Fruit fly (Drosophila melanogaster) whole organism, embryonic: ENCODE results near the gene CG43124.

ENCODE experiments used
- Bdp1 ChIP-seq: fragments of 200-800 bp; sonication (Bioruptor generic); optimal IDR thresholded peaks from 3 replicates; lab custom pipeline; 2016; ENCODE audit warnings: missing biosample characterization, missing genetic modification characterization
- CG10147 ChIP-seq: fragments of 200-800 bp; sonication (Bioruptor generic); optimal IDR thresholded peaks from 2 replicates; lab custom pipeline; 2019; ENCODE audit warnings: missing biosample characterization, mild to moderate bottlenecking, missing genetic modification characterization, moderate library complexity
- CG10654 ChIP-seq: fragments of 200-800 bp; sonication (Bioruptor generic); optimal IDR thresholded peaks from 2 replicates; lab custom pipeline; 2016; ENCODE audit warnings: missing biosample characterization, missing genetic modification characterization
- CG15269 ChIP-seq: fragments of 200-800 bp; sonication (Bioruptor generic); optimal IDR thresholded peaks from 2 replicates; lab custom pipeline; 2018; ENCODE audit warnings: missing biosample characterization, mild to moderate bottlenecking, missing genetic modification characterization, moderate library complexity
- CG1603 ChIP-seq: fragments of 200-800 bp; sonication (Bioruptor generic); optimal IDR thresholded peaks from 2 replicates; lab custom pipeline; 2019; ENCODE audit warnings: missing biosample characterization, mild to moderate bottlenecking, missing genetic modification characterization, moderate library complexity
- CG1792 ChIP-seq: fragments of 200-800 bp; sonication (Bioruptor generic); optimal IDR thresholded peaks from 2 replicates; lab custom pipeline; 2016; ENCODE audit warnings: missing biosample characterization, missing genetic modification characterization
- CG18262 ChIP-seq: fragments of 200-800 bp; optimal IDR thresholded peaks from 3 replicates; lab custom pipeline; 2019; ENCODE audit warnings: missing biosample characterization, mild to moderate bottlenecking, missing genetic modification characterization, moderate library complexity
- CG2199 ChIP-seq: fragments of 200-800 bp; sonication (Bioruptor generic); IDR thresholded peaks from 3 replicates; pipeline ENCODE4 v1.3.6; 2022; ENCODE audit warnings: missing biosample characterization, missing genetic modification characterization
- CG3163 ChIP-seq: fragments of 200-800 bp; sonication (Bioruptor generic); optimal IDR thresholded peaks from 3 replicates; lab custom pipeline; 2016; ENCODE audit warnings: missing biosample characterization, missing genetic modification characterization
- CG32532 ChIP-seq: fragments of 200-800 bp; sonication (Bioruptor generic); IDR thresholded peaks from 2 replicates; pipeline ENCODE4 v1.3.6; 2022; ENCODE audit warnings: missing biosample characterization, missing genetic modification characterization
- CG3995 ChIP-seq: fragments of 200-800 bp; sonication (Bioruptor generic); optimal IDR thresholded peaks from 3 replicates; lab custom pipeline; 2016; ENCODE audit warnings: missing biosample characterization, missing genetic modification characterization
- CG6689 ChIP-seq: fragments of 200-800 bp; sonication (Bioruptor generic); IDR thresholded peaks from 2 replicates; pipeline ENCODE4 v1.3.6; 2022; ENCODE audit warnings: missing biosample characterization, missing genetic modification characterization
- CG7786 ChIP-seq: fragments of 200-800 bp; sonication (Bioruptor generic); optimal IDR thresholded peaks from 2 replicates; lab custom pipeline; 2016; ENCODE audit warnings: missing biosample characterization, missing genetic modification characterization
- CG8290 ChIP-seq, 3 experiments: fragments of 200-800 bp; sonication (Bioruptor generic); optimal IDR thresholded peaks; 2 replicates each; lab custom pipeline; 2016 to 2019; ENCODE audit warnings: missing biosample characterization in 3 of 3, missing genetic modification characterization in 3 of 3, mild to moderate bottlenecking in 2 of 3, moderate library complexity in 1 of 3
- CG9727 ChIP-seq: fragments of 200-800 bp; sonication (Bioruptor generic); optimal IDR thresholded peaks from 3 replicates; lab custom pipeline; 2017; ENCODE audit warnings: missing biosample characterization, mild to moderate bottlenecking, missing genetic modification characterization
- CHES-1-like ChIP-seq: fragments of 200-800 bp; sonication (Bioruptor generic); optimal IDR thresholded peaks from 2 replicates; lab custom pipeline; 2016; ENCODE audit warnings: missing biosample characterization, missing genetic modification characterization
- D ChIP-seq, 2 experiments: fragments of 200-800 bp in 1 of 2; fragments of >200 bp in 1 of 2; sonication (Bioruptor generic) in 1 of 2; optimal IDR thresholded peaks; 2 replicates in 1 of 2; 3 replicates in 1 of 2; lab custom pipeline; 2017; ENCODE audit warnings: mild to moderate bottlenecking in 1 of 2, missing biosample characterization in 1 of 2, missing genetic modification characterization in 1 of 2, missing genetic modification reagents in 1 of 2
- Dad ChIP-seq: fragments of 200-800 bp; sonication (Bioruptor generic); optimal IDR thresholded peaks from 3 replicates; lab custom pipeline; 2016; ENCODE audit warnings: missing biosample characterization, missing genetic modification characterization
- Dbx ChIP-seq: fragments of 200-800 bp; sonication (Bioruptor generic); IDR thresholded peaks from 3 replicates; pipeline ENCODE4 v1.3.6; 2022; ENCODE audit warnings: missing biosample characterization, missing genetic modification characterization
- Fer1 ChIP-seq: fragments of 200-800 bp; sonication (Bioruptor generic); optimal IDR thresholded peaks from 2 replicates; lab custom pipeline; 2017; ENCODE audit warnings: missing biosample characterization, mild to moderate bottlenecking, missing genetic modification characterization
- HHEX ChIP-seq: fragments of 200-800 bp; sonication (Bioruptor generic); optimal IDR thresholded peaks from 3 replicates; lab custom pipeline; 2017; ENCODE audit warnings: missing biosample characterization, mild to moderate bottlenecking, missing genetic modification characterization, missing genetic modification reagents
- HmgD ChIP-seq: fragments of 200-800 bp; sonication (Bioruptor generic); optimal IDR thresholded peaks from 3 replicates; lab custom pipeline; 2016; ENCODE audit warnings: missing biosample characterization, missing genetic modification characterization
- Mad ChIP-seq: fragments of 200-800 bp; sonication (Bioruptor generic); optimal IDR thresholded peaks from 2 replicates; lab custom pipeline; 2016; ENCODE audit warnings: missing biosample characterization, missing genetic modification characterization
- Meics ChIP-seq: fragments of 200-800 bp; sonication (Bioruptor generic); optimal IDR thresholded peaks from 2 replicates; lab custom pipeline; 2017; ENCODE audit warnings: missing biosample characterization, mild to moderate bottlenecking, missing genetic modification characterization
- Oli ChIP-seq: fragments of 200-800 bp; sonication (Bioruptor generic); optimal IDR thresholded peaks from 2 replicates; lab custom pipeline; 2018; ENCODE audit warnings: missing biosample characterization, mild to moderate bottlenecking, missing genetic modification characterization, moderate library complexity
- Sry-δ ChIP-seq: fragments of 200-800 bp; sonication (Bioruptor generic); optimal IDR thresholded peaks from 2 replicates; lab custom pipeline; 2016; ENCODE audit warnings: missing biosample characterization, missing genetic modification characterization
- YL-1 ChIP-seq: fragments of 200-800 bp; sonication (Bioruptor generic); optimal IDR thresholded peaks from 3 replicates; lab custom pipeline; 2017; ENCODE audit warnings: missing biosample characterization, mild to moderate bottlenecking, missing genetic modification characterization
- abd-A ChIP-seq: fragments of 200-800 bp; sonication (Bioruptor generic); optimal IDR thresholded peaks from 3 replicates; lab custom pipeline; 2019; ENCODE audit warnings: missing biosample characterization, mild to moderate bottlenecking, missing genetic modification characterization, moderate library complexity
- bbx ChIP-seq: fragments of 200-800 bp; sonication (Bioruptor generic); IDR thresholded peaks from 2 replicates; pipeline ENCODE4 v1.3.6; 2022; ENCODE audit warnings: missing biosample characterization, missing genetic modification characterization; ENCODE audit not compliant: partially characterized antibody
- ci ChIP-seq: fragments of 200-800 bp; sonication (Bioruptor generic); IDR thresholded peaks from 3 replicates; pipeline ENCODE4 v1.3.6; 2022; ENCODE audit warnings: missing biosample characterization, missing genetic modification characterization
- cwo ChIP-seq: fragments of 200-800 bp; sonication (Bioruptor generic); optimal IDR thresholded peaks from 3 replicates; lab custom pipeline; 2017; ENCODE audit warnings: missing biosample characterization, missing genetic modification characterization, mild to moderate bottlenecking, moderate library complexity, missing genetic modification reagents
- dimm ChIP-seq: fragments of 200-800 bp; sonication (Bioruptor generic); IDR thresholded peaks from 2 replicates; pipeline ENCODE4 v1.3.6; 2022; ENCODE audit warnings: missing biosample characterization, missing genetic modification characterization
- dmrt99B ChIP-seq: fragments of 200-800 bp; sonication (Bioruptor generic); optimal IDR thresholded peaks from 2 replicates; lab custom pipeline; 2018; ENCODE audit warnings: missing biosample characterization, mild to moderate bottlenecking, missing genetic modification characterization, moderate library complexity
- fu2 ChIP-seq: fragments of 200-800 bp; sonication (Bioruptor generic); optimal IDR thresholded peaks from 2 replicates; lab custom pipeline; 2016; ENCODE audit warnings: missing biosample characterization, missing genetic modification characterization
- gem ChIP-seq: fragments of 200-800 bp; sonication (Bioruptor generic); optimal IDR thresholded peaks from 2 replicates; lab custom pipeline; 2019; ENCODE audit warnings: missing biosample characterization, mild to moderate bottlenecking, missing genetic modification characterization, moderate library complexity
- lmd ChIP-seq: fragments of 200-800 bp; sonication (Bioruptor generic); IDR thresholded peaks from 2 replicates; pipeline ENCODE4 v1.3.6; 2022; ENCODE audit warnings: missing biosample characterization, missing genetic modification characterization
- org-1 ChIP-seq: fragments of 200-800 bp; sonication (Bioruptor generic); optimal IDR thresholded peaks from 2 replicates; lab custom pipeline; 2017; ENCODE audit warnings: missing biosample characterization, missing genetic modification characterization
- p53 ChIP-seq: fragments of 200-800 bp; sonication (Bioruptor generic); optimal IDR thresholded peaks from 2 replicates; lab custom pipeline; 2016; ENCODE audit warnings: missing biosample characterization, missing genetic modification characterization
- pan ChIP-seq, 4 experiments: fragments of >200 bp in 3 of 4; fragments of 200-800 bp in 1 of 4; sonication (Bioruptor generic) in 1 of 4; optimal IDR thresholded peaks in 3 of 4; IDR thresholded peaks in 1 of 4; 2 replicates each; pipeline versions ENCODE4 v1.3.6 to Lab custom; 2017 to 2022; ENCODE audit warnings: missing biosample characterization in 2 of 4, missing genetic modification characterization in 2 of 4, mixed read lengths in 1 of 4
- pita ChIP-seq: fragments of 200-800 bp; sonication (Bioruptor generic); optimal IDR thresholded peaks from 2 replicates; lab custom pipeline; 2017; ENCODE audit warnings: missing biosample characterization, mild to moderate bottlenecking, missing genetic modification characterization
- prd ChIP-seq, 3 experiments: fragments of >200 bp in 2 of 3; fragments of 200-800 bp in 1 of 3; sonication (Bioruptor generic) in 1 of 3; optimal IDR thresholded peaks in 2 of 3; IDR thresholded peaks in 1 of 3; 2 replicates in 2 of 3; 3 replicates in 1 of 3; pipeline versions ENCODE4 v1.3.6 to Lab custom; 2017 to 2022; ENCODE audit warnings: missing biosample characterization in 1 of 3, missing genetic modification characterization in 1 of 3
- repo ChIP-seq: fragments of 200-800 bp; sonication (Bioruptor generic); optimal IDR thresholded peaks from 2 replicates; lab custom pipeline; 2016; ENCODE audit warnings: missing biosample characterization, missing genetic modification characterization
- sens ChIP-seq: fragments of 200-800 bp; sonication (Bioruptor generic); peaks from one replicate; lab custom pipeline; 2016; ENCODE audit warnings: missing biosample characterization, missing genetic modification characterization
- sima ChIP-seq: fragments of 200-800 bp; sonication (Bioruptor generic); optimal IDR thresholded peaks from 2 replicates; lab custom pipeline; 2016; ENCODE audit warnings: missing biosample characterization, missing genetic modification characterization
- slbo ChIP-seq: fragments of 200-800 bp; sonication (Bioruptor generic); IDR thresholded peaks from 2 replicates; pipeline ENCODE4 v1.3.6; 2022; ENCODE audit warnings: missing biosample characterization, missing genetic modification characterization
- so ChIP-seq: fragments of 200-800 bp; sonication (Bioruptor generic); IDR thresholded peaks from 3 replicates; pipeline ENCODE4 v1.3.6; 2022; ENCODE audit warnings: missing biosample characterization, missing genetic modification characterization
- ssp ChIP-seq: fragments of 200-800 bp; sonication (Bioruptor generic); IDR thresholded peaks from 2 replicates; pipeline ENCODE4 v1.3.6; 2022; ENCODE audit warnings: missing biosample characterization, missing genetic modification characterization
- zen2 ChIP-seq: fragments of 200-800 bp; sonication (Bioruptor generic); IDR thresholded peaks from 3 replicates; pipeline ENCODE4 v1.3.6; 2022; ENCODE audit warnings: missing biosample characterization, missing genetic modification characterization; ENCODE audit not compliant: partially characterized antibody
- zf30C ChIP-seq: fragments of 200-800 bp; sonication (Bioruptor generic); optimal IDR thresholded peaks from 3 replicates; lab custom pipeline; 2018; ENCODE audit warnings: missing biosample characterization, mild to moderate bottlenecking, missing genetic modification characterization

The CG43124 gene

dm6 chr3R:28297513-28297912 is 32.9 kb upstream of the CG43124 start:
- TF ChIP-seq fu2 (GFP tag; lab: Kevin White, UChicago) (no peak), lmd (GFP tag; lab: Robert Waterston, UW) (0 out of 2 replicates have a peak, but pooled peaks have one; percentile 12), Bdp1 (GFP tag; lab: Kevin White, UChicago) (no peak), gem (tag; lab: Kevin White, UChicago) (peak; percentile 33), zen2 (GFP tag; lab: Robert Waterston, UW) (no peak), p53 (GFP tag; lab: Kevin White, UChicago) (no peak), pan (optimal IDR thresholded peaks at IDR 0.05; lab: Kevin White, UChicago) (no peak), pan (GFP tag; optimal IDR thresholded peaks at IDR 0.05 in 1 of 2, IDR thresholded peaks at IDR 0.05 in 1 of 2) (peak in 1 of 2 experiments; percentile 47), HmgD (GFP tag; lab: Kevin White, UChicago) (no peak), cwo (GFP tag; lab: Kevin White, UChicago) (peak; percentile 44), CG6689 (GFP tag; lab: Robert Waterston, UW) (0 out of 2 replicates have a peak, but pooled peaks have one; percentile 43), Oli (tag; lab: Kevin White, UChicago) (peak; percentile 26), Dad (GFP tag; lab: Kevin White, UChicago) (no peak), sima (no peak), CG10654 (GFP tag; lab: Kevin White, UChicago) (no peak), CG1603 (tag; lab: Kevin White, UChicago) (peak; percentile 27), CG10147 (GFP tag; lab: Kevin White, UChicago) (no peak), Mad (GFP tag; lab: Kevin White, UChicago) (no peak), CG9727 (GFP tag; lab: Kevin White, UChicago) (peak; percentile 8), HHEX (GFP tag; lab: Kevin White, UChicago) (peak; percentile 20), Meics (peak; percentile 46), CG3995 (no peak), sens (peak; percentile 69), CG18262 (tag; lab: Kevin White, UChicago) (no peak), D (optimal IDR thresholded peaks at IDR 0.05; lab: Kevin White, UChicago) (no peak), D (GFP tag; optimal IDR thresholded peaks at IDR 0.05; lab: Kevin White, UChicago) (no peak), ci (GFP tag; lab: Robert Waterston, UW) (peak; percentile 20; the same call in 1 of the 3 replicates), prd (optimal IDR thresholded peaks at IDR 0.05; lab: Kevin White, UChicago) (no peak), prd (GFP tag; IDR thresholded peaks at IDR 0.05; lab: Robert Waterston, UW) (0 out of 3 replicates have a peak, but pooled peaks have one; percentile 21), CG3163 (no peak), Sry-δ (GFP tag; lab: Kevin White, UChicago) (no peak), bbx (GFP tag; lab: Robert Waterston, UW) (no peak), CG8290 (GFP tag; optimal IDR thresholded peaks at IDR 0.05; lab: Kevin White, UChicago) (no peak), CG8290 (tag; optimal IDR thresholded peaks at IDR 0.05; lab: Kevin White, UChicago) (no peak), CG15269 (tag; lab: Kevin White, UChicago) (peak; percentile 30), org-1 (GFP tag; lab: Kevin White, UChicago) (peak; percentile 24), CG32532 (peak; percentile 52; the same call in 1 of the 2 replicates), pita (GFP tag; lab: Kevin White, UChicago) (no peak), abd-A (tag; lab: Kevin White, UChicago) (no peak), CHES-1-like (GFP tag; lab: Kevin White, UChicago) (no peak), slbo (GFP tag; lab: Robert Waterston, UW) (peak; percentile 52), YL-1 (GFP tag; lab: Kevin White, UChicago) (no peak), CG1792 (no peak), zf30C (GFP tag; lab: Kevin White, UChicago) (no peak), Dbx (peak; percentile 32; the same call in 1 of the 3 replicates), Fer1 (GFP tag; lab: Kevin White, UChicago) (no peak), repo (GFP tag; lab: Kevin White, UChicago) (no peak), ssp (no peak), CG2199 (GFP tag; lab: Robert Waterston, UW) (no peak), dimm (GFP tag; lab: Robert Waterston, UW) (no peak), CG7786 (GFP tag; lab: Kevin White, UChicago) (no peak), dmrt99B (tag; lab: Kevin White, UChicago) (peak; percentile 39), so (GFP tag; lab: Robert Waterston, UW) (no peak)
